Worm (Caenorhabditis elegans) whole organism, late embryonic: Measurements from ENCODE around the gene srw-21.

Experiments
- ceh-9 ChIP-seq: sonication (generic microtip); optimal IDR thresholded peaks from 2 replicates; lab custom pipeline; 2016; ENCODE audit warnings: mild to moderate bottlenecking, missing genetic modification characterization, inconsistent platforms, missing compliant biosample characterization
- eyg-1 ChIP-seq: sonication (generic microtip); optimal IDR thresholded peaks from 2 replicates; lab custom pipeline; 2016; ENCODE audit warnings: missing genotype, missing genetic modification characterization, missing compliant biosample characterization
- tbx-2 ChIP-seq: sonication (generic microtip); optimal IDR thresholded peaks from 2 replicates; lab custom pipeline; 2016; ENCODE audit warnings: missing genetic modification characterization, missing compliant biosample characterization

DNA sequence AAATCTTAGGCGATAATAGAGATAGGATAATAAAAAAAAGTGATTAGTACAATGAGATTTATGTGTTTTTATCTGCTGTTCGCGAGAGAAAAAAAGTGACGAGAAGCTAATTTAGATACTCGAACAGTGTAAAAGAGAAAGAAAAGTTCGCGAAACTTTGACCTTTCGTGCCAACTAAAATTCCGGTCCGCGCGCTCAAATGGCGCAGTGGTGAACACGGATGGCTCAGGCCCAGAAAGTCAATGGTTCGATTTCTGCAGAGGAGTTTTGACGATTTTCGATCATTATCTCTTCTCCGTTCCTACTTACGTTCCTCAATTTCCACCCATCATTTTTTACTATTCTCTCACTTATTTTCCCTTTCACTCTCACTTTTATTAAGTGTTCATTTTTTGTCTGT, 28.6 kb downstream of the srw-21 start:
- no peak for TF ChIP-seq ceh-9 (tag; lab: Kevin White, UChicago)
- no peak for TF ChIP-seq tbx-2 (tag; lab: Kevin White, UChicago)
- no peak for TF ChIP-seq eyg-1 (tag; lab: Kevin White, UChicago)
